Worm (Caenorhabditis elegans) whole organism, L2 larva: Measurements from ENCODE around the gene C04A11.1.

Experiments used
- aly-2 ChIP-seq: fragments of 150-350 bp; optimal IDR thresholded peaks from 2 replicates; lab custom pipeline; 2014; ENCODE audit warnings: missing biosample characterization, missing genetic modification characterization
- ama-1 ChIP-seq: fragments of 150-350 bp; optimal IDR thresholded peaks from 2 replicates; lab custom pipeline; 2018; ENCODE audit warnings: inconsistent platforms
- dmd-4 ChIP-seq: sonication (generic microtip); optimal IDR thresholded peaks from 2 replicates; lab custom pipeline; 2017; ENCODE audit warnings: missing biosample characterization, missing genetic modification characterization
- elt-1 ChIP-seq: fragments of 150-350 bp; optimal IDR thresholded peaks from 2 replicates; lab custom pipeline; 2014; ENCODE audit warnings: missing biosample characterization, missing genetic modification characterization
- gmeb-1 ChIP-seq: fragments of 150-350 bp; optimal IDR thresholded peaks from 2 replicates; lab custom pipeline; 2014; ENCODE audit warnings: missing biosample characterization, missing genetic modification characterization
- lin-39 ChIP-seq: fragments of 150-350 bp; optimal IDR thresholded peaks from 2 replicates; lab custom pipeline; 2014; ENCODE audit warnings: missing biosample characterization, missing genetic modification reagents, missing genetic modification characterization
- zag-1 ChIP-seq: fragments of 150-350 bp; optimal IDR thresholded peaks from 2 replicates; lab custom pipeline; 2014; ENCODE audit warnings: missing biosample characterization, missing genetic modification characterization
- ztf-11 ChIP-seq: sonication (generic microtip); optimal IDR thresholded peaks from 2 replicates; lab custom pipeline; 2017; ENCODE audit warnings: missing biosample characterization, missing genetic modification characterization

DNA sequence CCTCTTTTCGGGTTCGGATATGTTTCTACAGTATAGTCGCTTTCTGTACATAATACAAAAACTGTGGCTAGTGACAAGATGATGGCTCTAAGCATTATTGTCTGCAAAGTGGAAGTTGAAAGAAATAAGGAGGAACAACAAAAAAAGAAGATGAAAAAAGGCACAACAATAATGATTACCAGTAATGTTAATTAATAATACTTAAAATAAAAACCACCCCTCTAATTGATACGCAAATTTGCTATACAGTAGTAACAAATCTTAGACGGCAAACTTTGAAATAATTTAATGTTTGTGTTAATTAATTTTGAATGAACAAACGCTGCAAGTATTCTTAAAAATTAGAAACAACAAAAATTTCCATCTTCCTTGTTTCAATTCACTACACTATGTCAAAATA, 38.7 kb upstream of the C04A11.1 start, which contains the start of gene Y12A6A.1:
- no peak for TF ChIP-seq lin-39 (tag; lab: Kevin White, UChicago)
- no peak for TF ChIP-seq ama-1 (lab: Kevin White, UChicago)
- TF ChIP-seq elt-1 (tag; lab: Kevin White, UChicago) = no peak
- TF ChIP-seq zag-1 (tag; lab: Kevin White, UChicago) = no peak
- no peak for TF ChIP-seq ztf-11
- TF ChIP-seq aly-2 (tag; lab: Kevin White, UChicago) = no peak
- TF ChIP-seq gmeb-1 (tag; lab: Kevin White, UChicago) = no peak
- TF ChIP-seq dmd-4 = no peak
